Fruit fly (Drosophila melanogaster): ENCODE results near the gene bur.
A peak's percentile ranks its signal among the peaks of the same experiment; 100 is the strongest.

Gene bur

dm6 chr2L:21141714-21142500 lies 37.6 kb downstream of the bur start, which contains the start of gene Dap160:
Gene Dap160, minus strand, starts transcription at chr2L:21142347.
- TF ChIP-seq E2f2 (GFP tag; IDR thresholded peaks at IDR 0.05) (peak; percentile 60), NfI (GFP tag; optimal IDR thresholded peaks at IDR 0.05) (no peak), sug (tag; optimal IDR thresholded peaks at IDR 0.05) (peak; percentile 5), Hand (GFP tag; optimal IDR thresholded peaks at IDR 0.05) (no peak), H2.0 (GFP tag; IDR thresholded peaks at IDR 0.05) (no peak), CG8290 (GFP tag; optimal IDR thresholded peaks at IDR 0.05) (peak; percentile 26), CG8290 (tag; optimal IDR thresholded peaks at IDR 0.05) (no peak), cato (GFP tag; optimal IDR thresholded peaks at IDR 0.05; ENCODE audit: borderline replicate concordance) (no peak), CG3847 (GFP tag; IDR thresholded peaks at IDR 0.05) (peak; percentile 36), CG4282 (GFP tag; optimal IDR thresholded peaks at IDR 0.05) (no peak), ash1 (GFP tag; optimal IDR thresholded peaks at IDR 0.05) (no peak), CG14860 (GFP tag; IDR thresholded peaks at IDR 0.05; ENCODE audit: partially characterized antibody) (peak; percentile 48; the same call in 1 of the 3 replicates), hbn (GFP tag; IDR thresholded peaks at IDR 0.05; ENCODE audit: partially characterized antibody) (peak; percentile 67), CG16813 (GFP tag; IDR thresholded peaks at IDR 0.05; ENCODE audit: partially characterized antibody) (peak; percentile 71), CG7963 (GFP tag; IDR thresholded peaks at IDR 0.05; ENCODE audit: partially characterized antibody) (peak; percentile 81), mirr (GFP tag; optimal IDR thresholded peaks at IDR 0.05) (peak; percentile 24), amos (GFP tag; IDR thresholded peaks at IDR 0.05; ENCODE audit: partially characterized antibody) (peak; percentile 85), hth (optimal IDR thresholded peaks at IDR 0.05) (no peak), CG11456 (GFP tag; IDR thresholded peaks at IDR 0.05) (no peak; the same call in 2 of the 3 replicates), CG17912 (GFP tag; optimal IDR thresholded peaks at IDR 0.05) (no peak), zfh2 (GFP tag; optimal IDR thresholded peaks at IDR 0.05) (peak; percentile 7), Dll (GFP tag; IDR thresholded peaks at IDR 0.05; ENCODE audit: partially characterized antibody) (peak; percentile 72), YL-1 (GFP tag; optimal IDR thresholded peaks at IDR 0.05) (peak; percentile 47), Bdp1 (GFP tag; optimal IDR thresholded peaks at IDR 0.05) (no peak), ATbp (GFP tag; optimal IDR thresholded peaks at IDR 0.05) (no peak), inv (GFP tag; IDR thresholded peaks at IDR 0.05; ENCODE audit: partially characterized antibody) (peak; percentile 62; the same call in 1 of the 2 replicates), knrl (GFP tag; IDR thresholded peaks at IDR 0.05; ENCODE audit: partially characterized antibody) (peak; percentile 68), CG3163 (GFP tag; optimal IDR thresholded peaks at IDR 0.05) (peak; percentile 96), CG30020 (tag; optimal IDR thresholded peaks at IDR 0.05) (peak; percentile 10), CG16779 (GFP tag; IDR thresholded peaks at IDR 0.05) (no peak), CG9932 (GFP tag; IDR thresholded peaks at IDR 0.05) (peak; percentile 55), CG8089 (GFP tag; optimal IDR thresholded peaks at IDR 0.05) (no peak), CG32532 (GFP tag; IDR thresholded peaks at IDR 0.05) (peak; percentile 49; the same call in 1 of the 2 replicates), sob (GFP tag; IDR thresholded peaks at IDR 0.05) (peak; percentile 59; the same call in 1 of the 2 replicates), Ssrp (tag; optimal IDR thresholded peaks at IDR 0.05) (no peak), Dbx (GFP tag; IDR thresholded peaks at IDR 0.05) (peak; percentile 39; the same call in 1 of the 3 replicates), Drgx (GFP tag; IDR thresholded peaks at IDR 0.05) (no peak), CG2116 (GFP tag; optimal IDR thresholded peaks at IDR 0.05) (peak; percentile 30), Xbp1 (GFP tag; optimal IDR thresholded peaks at IDR 0.05) (peak; percentile 17), Dp (GFP tag; optimal IDR thresholded peaks at IDR 0.05) (peak; percentile 54), Fer1 (GFP tag; optimal IDR thresholded peaks at IDR 0.05) (peak; percentile 41), chn (GFP tag; optimal IDR thresholded peaks at IDR 0.05) (no peak), CG15514 (GFP tag; optimal IDR thresholded peaks at IDR 0.05) (peak; percentile 82), ac (GFP tag; optimal IDR thresholded peaks at IDR 0.05) (no peak), so (GFP tag; IDR thresholded peaks at IDR 0.05) (no peak), kah (GFP tag; optimal IDR thresholded peaks at IDR 0.05) (no peak), B-H1 (GFP tag; IDR thresholded peaks at IDR 0.05) (no peak), Pdp1 (GFP tag; optimal IDR thresholded peaks at IDR 0.05) (peak in 1 of 2 experiments; percentile 27), emc (GFP tag; optimal IDR thresholded peaks at IDR 0.05) (no peak)

Data from whole organism, embryonic.